Worm (Caenorhabditis elegans) whole organism, L2 larva: ENCODE measurements around the gene plk-3.

Source experiments
- elt-1 ChIP-seq: fragments of 150-350 bp; optimal IDR thresholded peaks from 2 replicates; lab custom pipeline; 2014; ENCODE audit warnings: missing biosample characterization, missing genetic modification characterization
- lin-11 ChIP-seq: fragments of 150-350 bp; sonication (generic microtip); optimal IDR thresholded peaks from 2 replicates; lab custom pipeline; 2014; ENCODE audit warnings: missing biosample characterization, missing genetic modification characterization, inconsistent platforms, mixed read lengths
- lin-13 ChIP-seq: fragments of 150-350 bp; optimal IDR thresholded peaks from 2 replicates; lab custom pipeline; 2014; ENCODE audit warnings: missing biosample characterization, missing genetic modification reagents, missing genetic modification characterization
- unc-62 ChIP-seq: fragments of 150-350 bp; optimal IDR thresholded peaks from 2 replicates; lab custom pipeline; 2014; ENCODE audit warnings: missing biosample characterization, missing genetic modification reagents, missing genetic modification characterization
- ztf-11 ChIP-seq: sonication (generic microtip); optimal IDR thresholded peaks from 2 replicates; lab custom pipeline; 2017; ENCODE audit warnings: missing biosample characterization, missing genetic modification characterization

ce11 chrIV:7478134-7478533 is 5.1 kb upstream of the plk-3 start, which contains the start of gene rod-1:
- TF ChIP-seq lin-11 (tag; lab: Kevin White, UChicago) (no peak), unc-62 (GFP tag; lab: Kevin White, UChicago) (no peak), lin-13 (no peak), elt-1 (tag; lab: Kevin White, UChicago) (no peak), ztf-11 (no peak)
